Worm (Caenorhabditis elegans) whole organism, young adult: ENCODE data around the gene anmt-1.

ENCODE experiments used
- B0019.2 ChIP-seq: fragments of 200-800 bp; sonication (Bioruptor generic); conservative IDR thresholded peaks from 2 replicates; pipeline ENCODE4 v1.3.6; 2022; ENCODE audit warnings: missing genetic modification reagents, missing genetic modification characterization, missing compliant biosample characterization
- C06A6.2 ChIP-seq: fragments of 200-800 bp; sonication (Bioruptor generic); conservative IDR thresholded peaks from 2 replicates; pipeline ENCODE4 v1.3.6; 2022; ENCODE audit warnings: missing genetic modification characterization, missing compliant biosample characterization
- F39B2.1 ChIP-seq: fragments of 200-800 bp; sonication (Bioruptor generic); IDR thresholded peaks from 2 replicates; pipeline ENCODE4 v1.3.6; 2022; ENCODE audit warnings: missing genetic modification reagents, missing genetic modification characterization, missing compliant biosample characterization
- T26A5.8 ChIP-seq: sonication (generic microtip); optimal IDR thresholded peaks from 2 replicates; lab custom pipeline; 2016; ENCODE audit warnings: missing genetic modification characterization, missing compliant biosample characterization
- ceh-27 ChIP-seq: fragments of 200-800 bp; sonication (Bioruptor generic); optimal IDR thresholded peaks from 2 replicates; lab custom pipeline; 2018; ENCODE audit warnings: mild to moderate bottlenecking, missing genetic modification characterization, moderate library complexity, missing compliant biosample characterization
- efl-1 ChIP-seq: fragments of 150-350 bp; optimal IDR thresholded peaks from 2 replicates; lab custom pipeline; 2014; ENCODE audit warnings: missing biosample characterization, missing genetic modification reagents, missing genetic modification characterization
- ets-4 ChIP-seq: fragments of 200-800 bp; sonication (Bioruptor generic); optimal IDR thresholded peaks from 2 replicates; lab custom pipeline; 2018; ENCODE audit warnings: mild to moderate bottlenecking, missing genetic modification characterization, missing compliant biosample characterization
- hmg-20 ChIP-seq: fragments of 200-800 bp; sonication (Bioruptor generic); IDR thresholded peaks from 2 replicates; pipeline ENCODE4 v1.3.6; 2022; ENCODE audit warnings: missing genetic modification reagents, missing genetic modification characterization, missing compliant biosample characterization
- hsf-1 ChIP-seq: fragments of 200-800 bp; sonication (Bioruptor generic); IDR thresholded peaks from 2 replicates; pipeline ENCODE4 v1.3.6; 2022; ENCODE audit warnings: missing genetic modification reagents, missing genetic modification characterization, missing compliant biosample characterization
- lsy-27 ChIP-seq: sonication (generic microtip); optimal IDR thresholded peaks from 2 replicates; lab custom pipeline; 2017; ENCODE audit warnings: missing genetic modification characterization, mild to moderate bottlenecking, missing compliant biosample characterization, antibody characterized with exemption, missing genotype, borderline replicate concordance; ENCODE audit not compliant: insufficient read depth
- madf-10 ChIP-seq: sonication (generic microtip); optimal IDR thresholded peaks from 2 replicates; lab custom pipeline; 2016; ENCODE audit warnings: mild to moderate bottlenecking, missing genetic modification characterization, missing compliant biosample characterization
- snpc-4 ChIP-seq, 5 experiments: fragments of 150-350 bp in 1 of 5; sonication (generic microtip) in 4 of 5; optimal IDR thresholded peaks; 2 replicates each; lab custom pipeline; 2014 to 2018; ENCODE audit warnings: missing genetic modification characterization in 5 of 5, missing biosample characterization in 3 of 5, antibody characterized with exemption in 2 of 5, mild to moderate bottlenecking in 2 of 5, missing compliant biosample characterization in 2 of 5, missing genotype in 2 of 5, moderate library complexity in 2 of 5, missing genetic modification reagents in 1 of 5

DNA sequence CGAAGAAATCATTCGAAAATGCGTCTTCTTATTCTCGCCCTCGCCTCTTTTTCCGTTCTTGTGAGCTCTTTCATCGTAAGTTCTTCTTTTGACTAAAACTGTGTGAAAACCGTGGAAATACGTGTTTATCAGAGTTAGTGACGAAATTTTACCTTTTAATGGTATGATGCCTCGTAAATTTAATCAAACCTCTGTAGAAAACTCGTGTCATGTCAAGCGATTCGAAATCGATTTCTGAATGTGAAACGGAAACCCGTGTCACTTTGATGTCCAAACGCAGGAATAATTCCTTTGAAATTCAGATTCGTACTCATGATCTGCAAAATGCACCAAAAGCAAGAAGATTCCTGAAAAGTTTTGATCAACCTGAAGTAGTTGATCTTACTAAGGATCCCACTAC lies 36.0 kb upstream of the anmt-1 start, which contains the start of gene F22B7.3:
- no peak for TF ChIP-seq hmg-20 (GFP tag; lab: Robert Waterston, UW)
- TF ChIP-seq B0019.2 = no peak
- no peak for TF ChIP-seq efl-1 (GFP tag; lab: Kevin White, UChicago)
- no peak for TF ChIP-seq snpc-4 (GFP tag; optimal IDR thresholded peaks at IDR 0.05; lab: Kevin White, UChicago)
- no peak for TF ChIP-seq snpc-4 (tag; optimal IDR thresholded peaks at IDR 0.05; lab: Kevin White, UChicago)
- no peak for TF ChIP-seq madf-10
- no peak for TF ChIP-seq ets-4 (GFP tag; lab: Kevin White, UChicago)
- TF ChIP-seq lsy-27 (tag; lab: Kevin White, UChicago) = no peak
- no peak for TF ChIP-seq T26A5.8 (tag; lab: Kevin White, UChicago)
- TF ChIP-seq ceh-27 (GFP tag; lab: Kevin White, UChicago) = no peak
- TF ChIP-seq F39B2.1 = no peak
- no peak for TF ChIP-seq C06A6.2 (GFP tag; lab: Robert Waterston, UW)
- no peak for TF ChIP-seq hsf-1 (GFP tag; lab: Robert Waterston, UW)
